Worm (Caenorhabditis elegans) whole organism, early embryonic: Measurements from ENCODE around the gene C27B7.2.

Experiments
- ceh-13 ChIP-seq: fragments of 200-800 bp; sonication (Bioruptor generic); optimal IDR thresholded peaks from 2 replicates; lab custom pipeline; 2018; ENCODE audit warnings: mild to moderate bottlenecking, missing genetic modification characterization, missing compliant biosample characterization
- pes-1 ChIP-seq: fragments of 200-800 bp; sonication (Bioruptor generic); IDR thresholded peaks from 2 replicates; pipeline ENCODE4 v1.3.6; 2022; ENCODE audit warnings: missing genetic modification reagents, missing genetic modification characterization, missing compliant biosample characterization

DNA sequence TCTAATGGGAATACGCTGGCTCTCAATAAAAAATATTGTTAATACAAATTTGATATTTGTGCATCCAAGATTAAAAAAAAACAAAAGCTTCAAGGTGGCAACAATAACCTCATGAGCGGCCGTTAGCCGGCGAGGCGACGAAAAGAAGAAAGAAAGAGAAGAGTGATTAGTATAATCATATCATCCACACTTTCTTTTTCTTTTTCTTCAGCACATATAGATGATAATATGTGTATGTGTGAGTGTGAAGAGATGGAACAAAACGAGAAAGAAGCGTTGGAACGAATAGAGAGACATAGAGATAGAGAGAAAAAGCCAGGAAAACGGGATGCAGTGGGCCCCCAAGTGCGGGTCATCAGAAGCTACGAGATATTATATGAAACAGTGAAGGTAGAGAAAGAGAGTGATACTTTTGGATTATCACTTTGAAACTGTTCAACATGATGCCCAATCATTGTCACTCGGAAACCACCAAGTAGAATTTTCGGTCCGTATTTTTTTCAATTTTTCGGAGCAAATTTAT lies 27.7 kb downstream of the C27B7.2 start:
- TF ChIP-seq ceh-13 (GFP tag; lab: Kevin White, UChicago): no peak
- TF ChIP-seq pes-1 (GFP tag; lab: Robert Waterston, UW): no peak
